Worm (Caenorhabditis elegans): ENCODE results near the gene C25H3.1.

C25H3.1 gene

DNA sequence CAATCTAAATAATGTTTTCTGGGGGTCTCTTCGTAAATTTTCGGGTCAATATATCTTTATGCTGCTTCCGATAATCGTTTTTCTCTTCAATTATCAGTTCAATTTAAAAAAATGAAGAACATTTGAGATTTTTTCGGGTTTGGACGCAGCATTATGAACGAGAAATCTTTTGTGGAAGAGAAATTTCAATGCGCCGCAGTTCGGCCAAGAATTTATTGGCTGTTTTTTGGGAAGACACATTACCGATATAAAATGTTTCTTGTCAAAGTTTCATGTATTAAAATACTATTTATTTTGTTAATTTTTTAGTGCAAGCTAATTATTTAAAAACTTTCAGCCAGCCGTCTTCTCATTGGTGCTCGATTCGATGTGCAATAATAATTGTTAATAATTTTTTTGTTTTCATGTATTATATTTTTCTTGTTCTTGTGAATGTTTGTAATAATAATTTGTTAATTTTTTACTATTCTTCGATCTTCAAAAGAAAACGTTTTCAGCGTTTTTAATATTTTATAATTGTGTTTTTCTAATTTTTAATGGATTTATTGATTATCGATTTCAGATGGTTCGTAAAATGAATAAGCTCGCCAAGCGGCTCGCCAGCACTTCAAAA, 17.0 kb downstream of the C25H3.1 start, which contains the start of the genes C18A3.10 and C18A3.3:
C18A3.10 (minus strand) TSS at position 101 of the 613 bp plus-strand sequence.
C18A3.3 (plus strand) TSS at position 563 of the 613 bp plus-strand sequence.
- TF ChIP-seq elt-1 (tag; optimal IDR thresholded peaks at IDR 0.05): no peak
- no peak for TF ChIP-seq nhr-237 (tag; optimal IDR thresholded peaks at IDR 0.05)
- TF ChIP-seq mbf-1 (tag; optimal IDR thresholded peaks at IDR 0.05): no peak
- no peak for TF ChIP-seq ZK546.5 (tag; optimal IDR thresholded peaks at IDR 0.05)
- no peak for TF ChIP-seq lin-39 (tag; optimal IDR thresholded peaks at IDR 0.05)
- TF ChIP-seq lsy-2 (tag; optimal IDR thresholded peaks at IDR 0.05): no peak
- TF ChIP-seq nhr-11 (tag; optimal IDR thresholded peaks at IDR 0.05): no peak
- no peak for TF ChIP-seq zag-1 (tag; optimal IDR thresholded peaks at IDR 0.05)
- no peak for TF ChIP-seq lin-13 (GFP tag; optimal IDR thresholded peaks at IDR 0.05)
- TF ChIP-seq ceh-16 (tag; optimal IDR thresholded peaks at IDR 0.05): no peak
- TF ChIP-seq sem-4 (tag; optimal IDR thresholded peaks at IDR 0.05): no peak
- no peak for TF ChIP-seq Y55F3AM.14 (GFP tag; optimal IDR thresholded peaks at IDR 0.05)
- TF ChIP-seq skn-1 (tag; optimal IDR thresholded peaks at IDR 0.05): no peak
- no peak for TF ChIP-seq mdl-1 (tag; optimal IDR thresholded peaks at IDR 0.05)
- TF ChIP-seq mab-5 (tag; optimal IDR thresholded peaks at IDR 0.05): no peak
- no peak for TF ChIP-seq peb-1 (tag; optimal IDR thresholded peaks at IDR 0.05)
- TF ChIP-seq dmd-4 (tag; optimal IDR thresholded peaks at IDR 0.05): no peak
- TF ChIP-seq ceh-82 (tag; optimal IDR thresholded peaks at IDR 0.05): no peak
- no peak for TF ChIP-seq alr-1 (tag; optimal IDR thresholded peaks at IDR 0.05)

DNA sequence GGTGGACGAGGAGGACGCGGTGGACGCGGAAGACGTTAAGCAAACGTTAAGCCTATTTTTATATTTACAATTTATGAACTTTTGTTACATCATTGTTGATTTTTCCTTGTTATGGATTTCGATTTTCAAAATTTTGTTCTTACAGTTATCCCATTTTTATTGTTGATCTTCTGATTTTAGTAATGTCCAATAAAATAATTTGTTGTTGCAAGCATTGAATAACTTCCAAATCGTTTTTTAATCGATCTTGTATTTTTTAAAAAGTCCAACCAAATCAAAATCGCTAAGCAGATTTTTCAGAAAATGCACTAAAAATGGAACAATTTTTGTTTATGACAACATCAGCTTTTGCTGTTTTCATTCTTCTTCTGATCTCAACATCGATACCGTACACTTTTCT, 19.0 kb downstream of the C25H3.1 start, which contains the start of gene zipt-3:
zipt-3 (plus strand) TSS at position 301 of the 400 bp plus-strand sequence.
- TF ChIP-seq nhr-6 (tag; optimal IDR thresholded peaks at IDR 0.05) (no peak), R02D3.7 (tag; optimal IDR thresholded peaks at IDR 0.05) (no peak), ceh-16 (tag; optimal IDR thresholded peaks at IDR 0.05) (no peak), F13H6.1 (tag; optimal IDR thresholded peaks at IDR 0.05) (no peak), crh-2 (tag; optimal IDR thresholded peaks at IDR 0.05) (no peak), peb-1 (tag; optimal IDR thresholded peaks at IDR 0.05) (no peak), ztf-11 (tag; optimal IDR thresholded peaks at IDR 0.05) (no peak), nhr-77 (tag; optimal IDR thresholded peaks at IDR 0.05) (no peak), ztf-4 (tag; optimal IDR thresholded peaks at IDR 0.05) (no peak), mab-5 (tag; optimal IDR thresholded peaks at IDR 0.05) (no peak), sma-3 (GFP tag; optimal IDR thresholded peaks at IDR 0.05) (no peak), unc-55 (GFP tag; optimal IDR thresholded peaks at IDR 0.05) (no peak), nhr-12 (tag; optimal IDR thresholded peaks at IDR 0.05) (no peak), unc-39 (tag; optimal IDR thresholded peaks at IDR 0.05) (no peak)

DNA sequence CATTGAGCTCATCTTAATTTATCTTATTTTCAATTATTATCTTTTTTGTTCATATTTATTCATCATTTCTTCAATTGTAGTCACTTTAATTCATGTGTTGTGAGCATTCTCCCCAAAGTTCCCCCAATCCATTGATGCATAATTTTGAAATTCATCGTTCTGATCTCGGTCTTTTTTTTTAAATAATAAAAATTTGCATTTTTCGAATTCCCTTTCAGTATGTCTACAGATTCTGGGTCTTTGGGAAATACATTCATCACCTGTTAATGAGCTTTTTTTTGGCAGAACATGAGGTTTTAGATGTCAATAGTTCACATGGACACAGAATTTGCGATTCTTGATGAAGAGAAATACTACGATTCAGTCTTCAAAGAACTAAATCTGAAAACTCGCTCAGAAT, 21.0 kb downstream of the C25H3.1 start, which contains the start of gene damt-1:
damt-1 (plus strand) TSS at position 301 of the 400 bp plus-strand sequence.
- TF ChIP-seq nhr-23 (tag; optimal IDR thresholded peaks at IDR 0.05) (no peak), sma-9 (GFP tag; optimal IDR thresholded peaks at IDR 0.05) (no peak), sma-9 (tag; optimal IDR thresholded peaks at IDR 0.05) (no peak), zag-1 (tag; optimal IDR thresholded peaks at IDR 0.05) (no peak), unc-39 (tag; optimal IDR thresholded peaks at IDR 0.05) (no peak), elt-1 (tag; optimal IDR thresholded peaks at IDR 0.05) (no peak), nhr-10 (tag; optimal IDR thresholded peaks at IDR 0.05) (no peak), blmp-1 (tag; optimal IDR thresholded peaks at IDR 0.05; ENCODE audit: insufficient read depth) (no peak), sem-4 (tag; optimal IDR thresholded peaks at IDR 0.05) (no peak), nhr-21 (tag; optimal IDR thresholded peaks at IDR 0.05) (no peak), R02D3.7 (tag; optimal IDR thresholded peaks at IDR 0.05) (no peak), nhr-129 (tag; optimal IDR thresholded peaks at IDR 0.05) (no peak), ztf-11 (tag; optimal IDR thresholded peaks at IDR 0.05) (no peak), elt-3 (tag; optimal IDR thresholded peaks at IDR 0.05) (no peak), ztf-1 (GFP tag; conservative IDR thresholded peaks at IDR 0.05) (no peak), snpc-4 (tag; optimal IDR thresholded peaks at IDR 0.05) (no peak)

All from whole organism, L2 larva.